Fruit fly (Drosophila melanogaster) whole organism, embryonic: Measurements from ENCODE around the gene CG16904.
A peak's percentile ranks its signal among the peaks of the same experiment; 100 is the strongest.

Experiments
- Ada2b ChIP-seq: fragments of 200-800 bp; sonication (Bioruptor generic); IDR thresholded peaks from 2 replicates; pipeline ENCODE4 v1.3.6; 2022; ENCODE audit warnings: missing biosample characterization, missing genetic modification characterization
- B-H1 ChIP-seq: fragments of 200-800 bp; sonication (Bioruptor generic); IDR thresholded peaks from 3 replicates; pipeline ENCODE4 v1.3.6; 2022; ENCODE audit warnings: missing biosample characterization, missing genetic modification characterization
- Bdp1 ChIP-seq: fragments of 200-800 bp; sonication (Bioruptor generic); optimal IDR thresholded peaks from 3 replicates; lab custom pipeline; 2016; ENCODE audit warnings: missing biosample characterization, missing genetic modification characterization
- Blimp-1 ChIP-seq: fragments of 200-800 bp; sonication (Bioruptor generic); optimal IDR thresholded peaks from 3 replicates; lab custom pipeline; 2018; ENCODE audit warnings: missing biosample characterization, missing genetic modification characterization, mild to moderate bottlenecking, moderate library complexity, missing genetic modification reagents
- CG10209 ChIP-seq: fragments of 200-800 bp; sonication (Bioruptor generic); optimal IDR thresholded peaks from 3 replicates; lab custom pipeline; 2017; ENCODE audit warnings: missing biosample characterization, mild to moderate bottlenecking, missing genetic modification characterization, missing genetic modification reagents
- CG10274 ChIP-seq: fragments of 200-800 bp; sonication (Bioruptor generic); optimal IDR thresholded peaks from 3 replicates; lab custom pipeline; 2017; ENCODE audit warnings: missing biosample characterization, mild to moderate bottlenecking, missing genetic modification characterization
- CG10431 ChIP-seq: fragments of 200-800 bp; sonication (Bioruptor generic); optimal IDR thresholded peaks from 3 replicates; lab custom pipeline; 2018; ENCODE audit warnings: missing biosample characterization, mild to moderate bottlenecking, missing genetic modification characterization
- CG11504 ChIP-seq: fragments of 200-800 bp; sonication (Bioruptor generic); optimal IDR thresholded peaks from 3 replicates; lab custom pipeline; 2019; ENCODE audit warnings: missing biosample characterization, mild to moderate bottlenecking, missing genetic modification characterization, moderate library complexity
- CG12391 ChIP-seq: fragments of 200-800 bp; sonication (Bioruptor generic); optimal IDR thresholded peaks from 3 replicates; lab custom pipeline; 2018; ENCODE audit warnings: missing biosample characterization, mild to moderate bottlenecking, missing genetic modification characterization, moderate library complexity
- CG12659 ChIP-seq: fragments of 200-800 bp; sonication (Bioruptor generic); optimal IDR thresholded peaks from 3 replicates; lab custom pipeline; 2017; ENCODE audit warnings: mild to moderate bottlenecking, missing biosample characterization, missing genetic modification reagents, missing genetic modification characterization
- CG14965 ChIP-seq: fragments of 200-800 bp; sonication (Bioruptor generic); optimal IDR thresholded peaks from 2 replicates; lab custom pipeline; 2016; ENCODE audit warnings: missing biosample characterization, missing genetic modification characterization, borderline replicate concordance
- CG15269 ChIP-seq: fragments of 200-800 bp; sonication (Bioruptor generic); optimal IDR thresholded peaks from 2 replicates; lab custom pipeline; 2018; ENCODE audit warnings: missing biosample characterization, mild to moderate bottlenecking, missing genetic modification characterization, moderate library complexity
- CG15514 ChIP-seq: fragments of 200-800 bp; sonication (Bioruptor generic); optimal IDR thresholded peaks from 3 replicates; lab custom pipeline; 2017; ENCODE audit warnings: missing biosample characterization, missing genetic modification characterization, mild to moderate bottlenecking, moderate library complexity, missing genetic modification reagents
- CG18599 ChIP-seq: fragments of 200-800 bp; sonication (Bioruptor generic); optimal IDR thresholded peaks from 3 replicates; lab custom pipeline; 2017; ENCODE audit warnings: missing biosample characterization, missing genetic modification characterization, mild to moderate bottlenecking, moderate library complexity, missing genetic modification reagents
- CG2678 ChIP-seq: fragments of 200-800 bp; sonication (Bioruptor generic); optimal IDR thresholded peaks from 3 replicates; lab custom pipeline; 2019; ENCODE audit warnings: missing biosample characterization, mild to moderate bottlenecking, missing genetic modification characterization, moderate library complexity
- CG2712 ChIP-seq: fragments of 200-800 bp; optimal IDR thresholded peaks from 3 replicates; lab custom pipeline; 2019; ENCODE audit warnings: missing biosample characterization, mild to moderate bottlenecking, missing genetic modification characterization, moderate library complexity
- CG2875 ChIP-seq: fragments of 200-800 bp; sonication (Bioruptor generic); optimal IDR thresholded peaks from 2 replicates; lab custom pipeline; 2017; ENCODE audit warnings: missing biosample characterization, mild to moderate bottlenecking, missing genetic modification characterization, missing genetic modification reagents
- CG31441 ChIP-seq: fragments of 200-800 bp; sonication (Bioruptor generic); IDR thresholded peaks from 2 replicates; pipeline ENCODE4 v1.3.6; 2022; ENCODE audit warnings: missing biosample characterization, missing genetic modification characterization
- CG3281 ChIP-seq: fragments of 200-800 bp; sonication (Bioruptor generic); optimal IDR thresholded peaks from 3 replicates; lab custom pipeline; 2017; ENCODE audit warnings: missing biosample characterization, mild to moderate bottlenecking, missing genetic modification characterization
- CG7839 ChIP-seq: fragments of 200-800 bp; sonication (Bioruptor generic); optimal IDR thresholded peaks from 3 replicates; lab custom pipeline; 2018; ENCODE audit warnings: missing biosample characterization, mild to moderate bottlenecking, missing genetic modification characterization, moderate library complexity
- CoRest ChIP-seq: fragments of 200-800 bp; sonication (Bioruptor generic); optimal IDR thresholded peaks from 3 replicates; lab custom pipeline; 2018; ENCODE audit warnings: missing biosample characterization, mild to moderate bottlenecking, missing genetic modification characterization, moderate library complexity
- Fer1 ChIP-seq: fragments of 200-800 bp; sonication (Bioruptor generic); optimal IDR thresholded peaks from 2 replicates; lab custom pipeline; 2017; ENCODE audit warnings: missing biosample characterization, mild to moderate bottlenecking, missing genetic modification characterization
- Fer3 ChIP-seq: fragments of 200-800 bp; sonication (Bioruptor generic); optimal IDR thresholded peaks from 2 replicates; lab custom pipeline; 2018; ENCODE audit warnings: missing biosample characterization, mild to moderate bottlenecking, missing genetic modification characterization, moderate library complexity
- HLH3B ChIP-seq: fragments of 200-800 bp; sonication (Bioruptor generic); IDR thresholded peaks from 2 replicates; pipeline ENCODE4 v1.3.6; 2022; ENCODE audit warnings: missing biosample characterization, missing genetic modification characterization
- Hand ChIP-seq: fragments of 200-800 bp; sonication (Bioruptor generic); optimal IDR thresholded peaks from 2 replicates; lab custom pipeline; 2017; ENCODE audit warnings: mild to moderate bottlenecking, missing biosample characterization, missing genetic modification reagents, missing genetic modification characterization
- Hmr ChIP-seq: fragments of 200-800 bp; sonication (Bioruptor generic); optimal IDR thresholded peaks from 3 replicates; lab custom pipeline; 2017; ENCODE audit warnings: mild to moderate bottlenecking, missing biosample characterization, missing genetic modification reagents, missing genetic modification characterization
- MESR4 ChIP-seq: fragments of 200-800 bp; sonication (Bioruptor generic); optimal IDR thresholded peaks from 2 replicates; lab custom pipeline; 2018; ENCODE audit warnings: missing biosample characterization, mild to moderate bottlenecking, missing genetic modification characterization, moderate library complexity
- Med ChIP-seq: fragments of 200-800 bp; sonication (Bioruptor generic); peaks from one replicate; lab custom pipeline; 2016; ENCODE audit warnings: missing biosample characterization, missing genetic modification characterization, mild to moderate bottlenecking, inconsistent platforms, moderate library complexity
- Meics ChIP-seq: fragments of 200-800 bp; sonication (Bioruptor generic); optimal IDR thresholded peaks from 2 replicates; lab custom pipeline; 2017; ENCODE audit warnings: missing biosample characterization, mild to moderate bottlenecking, missing genetic modification characterization
- Oli ChIP-seq: fragments of 200-800 bp; sonication (Bioruptor generic); optimal IDR thresholded peaks from 2 replicates; lab custom pipeline; 2018; ENCODE audit warnings: missing biosample characterization, mild to moderate bottlenecking, missing genetic modification characterization, moderate library complexity
- Rfx ChIP-seq: fragments of 200-800 bp; sonication (Bioruptor generic); IDR thresholded peaks from 2 replicates; pipeline ENCODE4 v1.3.6; 2022; ENCODE audit warnings: missing biosample characterization, missing genetic modification characterization
- Tbp ChIP-seq: fragments of >200 bp; optimal IDR thresholded peaks from 2 replicates; lab custom pipeline; 2018; ENCODE audit warnings: missing biosample characterization, missing genetic modification characterization
- Vsx1 ChIP-seq: fragments of 200-800 bp; sonication (Bioruptor generic); optimal IDR thresholded peaks from 2 replicates; lab custom pipeline; 2017; ENCODE audit warnings: missing biosample characterization, mild to moderate bottlenecking, missing genetic modification characterization, missing genetic modification reagents
- dimm ChIP-seq: fragments of 200-800 bp; sonication (Bioruptor generic); IDR thresholded peaks from 2 replicates; pipeline ENCODE4 v1.3.6; 2022; ENCODE audit warnings: missing biosample characterization, missing genetic modification characterization
- fru ChIP-seq: fragments of >200 bp; optimal IDR thresholded peaks from 2 replicates; lab custom pipeline; 2017
- fu2 ChIP-seq: fragments of 200-800 bp; sonication (Bioruptor generic); optimal IDR thresholded peaks from 2 replicates; lab custom pipeline; 2016; ENCODE audit warnings: missing biosample characterization, missing genetic modification characterization
- gem ChIP-seq: fragments of 200-800 bp; sonication (Bioruptor generic); optimal IDR thresholded peaks from 2 replicates; lab custom pipeline; 2019; ENCODE audit warnings: missing biosample characterization, mild to moderate bottlenecking, missing genetic modification characterization, moderate library complexity
- hkb ChIP-seq, 2 experiments: fragments of 200-800 bp in 1 of 2; fragments of >200 bp in 1 of 2; sonication (Bioruptor generic) in 1 of 2; IDR thresholded peaks in 1 of 2; optimal IDR thresholded peaks in 1 of 2; 2 replicates each; pipeline versions ENCODE4 v1.3.6 to Lab custom; 2017 to 2022; ENCODE audit warnings: missing biosample characterization in 1 of 2, missing genetic modification characterization in 1 of 2
- lab ChIP-seq: fragments of 200-800 bp; sonication (Bioruptor generic); optimal IDR thresholded peaks from 3 replicates; lab custom pipeline; 2017; ENCODE audit warnings: missing biosample characterization, missing genetic modification characterization, mild to moderate bottlenecking, moderate library complexity, missing genetic modification reagents
- lmd ChIP-seq: fragments of 200-800 bp; sonication (Bioruptor generic); IDR thresholded peaks from 2 replicates; pipeline ENCODE4 v1.3.6; 2022; ENCODE audit warnings: missing biosample characterization, missing genetic modification characterization
- phol ChIP-seq: fragments of 200-800 bp; sonication (Bioruptor generic); optimal IDR thresholded peaks from 3 replicates; lab custom pipeline; 2018; ENCODE audit warnings: missing biosample characterization, mild to moderate bottlenecking, missing genetic modification characterization, moderate library complexity
- ranshi ChIP-seq: fragments of 200-800 bp; sonication (Bioruptor generic); IDR thresholded peaks from 2 replicates; pipeline ENCODE4 v1.3.6; 2022; ENCODE audit warnings: missing biosample characterization, missing genetic modification characterization
- row ChIP-seq: fragments of 200-800 bp; sonication (Bioruptor generic); IDR thresholded peaks from 3 replicates; pipeline ENCODE4 v1.3.6; 2022; ENCODE audit warnings: missing biosample characterization, missing genetic modification characterization
- sens ChIP-seq: fragments of 200-800 bp; sonication (Bioruptor generic); peaks from one replicate; lab custom pipeline; 2016; ENCODE audit warnings: missing biosample characterization, missing genetic modification characterization
- slbo ChIP-seq: fragments of 200-800 bp; sonication (Bioruptor generic); IDR thresholded peaks from 2 replicates; pipeline ENCODE4 v1.3.6; 2022; ENCODE audit warnings: missing biosample characterization, missing genetic modification characterization
- slp2 ChIP-seq: fragments of 200-800 bp; sonication (Bioruptor generic); optimal IDR thresholded peaks from 2 replicates; lab custom pipeline; 2016; ENCODE audit warnings: missing biosample characterization, missing genetic modification characterization
- tll ChIP-seq, 2 experiments: fragments of 200-800 bp in 1 of 2; fragments of >200 bp in 1 of 2; sonication (Bioruptor generic) in 1 of 2; optimal IDR thresholded peaks; 2 replicates each; lab custom pipeline; 2017 to 2019; ENCODE audit warnings: missing biosample characterization in 2 of 2, missing genetic modification characterization in 2 of 2, mild to moderate bottlenecking in 1 of 2, moderate library complexity in 1 of 2
- usp ChIP-seq: fragments of >200 bp; optimal IDR thresholded peaks from 2 replicates; lab custom pipeline; 2017; ENCODE audit warnings: missing biosample characterization, missing genetic modification characterization
- zen2 ChIP-seq: fragments of 200-800 bp; sonication (Bioruptor generic); IDR thresholded peaks from 3 replicates; pipeline ENCODE4 v1.3.6; 2022; ENCODE audit warnings: missing biosample characterization, missing genetic modification characterization; ENCODE audit not compliant: partially characterized antibody

CG16904 gene

dm6 chr3R:9860561-9860960, 43.8 kb upstream of the CG16904 start:
- TF ChIP-seq lab (peak; percentile 51), usp (GFP tag; lab: Kevin White, UChicago) (no peak), CG11504 (tag; lab: Kevin White, UChicago) (peak; percentile 48), Blimp-1 (GFP tag; lab: Kevin White, UChicago) (peak; percentile 31), CG2678 (tag; lab: Kevin White, UChicago) (no peak), MESR4 (GFP tag; lab: Kevin White, UChicago) (no peak), dimm (GFP tag; lab: Robert Waterston, UW) (no peak), ranshi (GFP tag; lab: Robert Waterston, UW) (no peak), sens (GFP tag; lab: Kevin White, UChicago) (peak; percentile 62), CG2712 (tag; lab: Kevin White, UChicago) (peak; percentile 1), Tbp (GFP tag; lab: Kevin White, UChicago) (no peak), Ada2b (peak; percentile 15; the same call in 1 of the 2 replicates), CG3281 (GFP tag; lab: Kevin White, UChicago) (peak; percentile 26), CG18599 (peak; percentile 12), Fer1 (GFP tag; lab: Kevin White, UChicago) (peak; percentile 41), Med (peak; percentile 50), Hand (GFP tag; lab: Kevin White, UChicago) (no peak), fu2 (no peak), hkb (optimal IDR thresholded peaks at IDR 0.05; lab: Kevin White, UChicago) (no peak), hkb (GFP tag; IDR thresholded peaks at IDR 0.05; lab: Robert Waterston, UW) (peak; percentile 43; the same call in 1 of the 2 replicates), row (GFP tag; lab: Robert Waterston, UW) (0 out of 3 replicates have a peak, but pooled peaks have one; percentile 8), Meics (peak; percentile 9), gem (peak; percentile 21), HLH3B (no peak), slp2 (GFP tag; lab: Kevin White, UChicago) (no peak)

- TF ChIP-seq fru (lab: Kevin White, UChicago) = no peak
- no peak for TF ChIP-seq Vsx1
- TF ChIP-seq lmd (GFP tag; lab: Robert Waterston, UW) = peak; percentile 39
- TF ChIP-seq CG31441 (GFP tag; lab: Robert Waterston, UW) = 0 out of 2 replicates have a peak, but pooled peaks have one; percentile 26
- TF ChIP-seq CG14965 (GFP tag; lab: Kevin White, UChicago) = no peak
- peak; percentile 15 for TF ChIP-seq CG10209 (GFP tag; lab: Kevin White, UChicago)
- TF ChIP-seq Hmr (GFP tag; lab: Kevin White, UChicago) = peak; percentile 36
- TF ChIP-seq tll (GFP tag; optimal IDR thresholded peaks at IDR 0.05; lab: Kevin White, UChicago) = no peak
- TF ChIP-seq CG2875 (GFP tag; lab: Kevin White, UChicago) = no peak
- peak; percentile 33 for TF ChIP-seq CG15269 (tag; lab: Kevin White, UChicago)
- TF ChIP-seq CG12391 (tag; lab: Kevin White, UChicago) = peak; percentile 31
- peak; percentile 25 for TF ChIP-seq CoRest (tag; lab: Kevin White, UChicago)
- TF ChIP-seq CG10431 (GFP tag; lab: Kevin White, UChicago) = no peak
- TF ChIP-seq CG12659 (GFP tag; lab: Kevin White, UChicago) = peak; percentile 13
- TF ChIP-seq zen2 = no peak
- peak; percentile 18; the same call in 1 of the 2 replicates for TF ChIP-seq slbo
- 0 out of 2 replicates have a peak, but pooled peaks have one; percentile 9 for TF ChIP-seq Ada2b
- peak; percentile 17 for TF ChIP-seq Oli
- TF ChIP-seq CG7839 = peak; percentile 51
- TF ChIP-seq Rfx = peak; percentile 24; the same call in 1 of the 2 replicates
- TF ChIP-seq CG10274 (GFP tag; lab: Kevin White, UChicago) = no peak
- TF ChIP-seq B-H1 (GFP tag; lab: Robert Waterston, UW) = 0 out of 3 replicates have a peak, but pooled peaks have one; percentile 13
- peak; percentile 62 for TF ChIP-seq CG2678 (tag; lab: Kevin White, UChicago)
- peak; percentile 22 for TF ChIP-seq phol
- peak; percentile 6 for TF ChIP-seq CG15514
- no peak for TF ChIP-seq Bdp1 (GFP tag; lab: Kevin White, UChicago)
- TF ChIP-seq Fer3 (tag; lab: Kevin White, UChicago) = peak; percentile 20
These were observed 41.0 kb upstream of the CG16904 start for dm6 chr3R:9857785-9858184.
